Worm (Caenorhabditis elegans): ENCODE measurements around the gene tmed-10.

DNA sequence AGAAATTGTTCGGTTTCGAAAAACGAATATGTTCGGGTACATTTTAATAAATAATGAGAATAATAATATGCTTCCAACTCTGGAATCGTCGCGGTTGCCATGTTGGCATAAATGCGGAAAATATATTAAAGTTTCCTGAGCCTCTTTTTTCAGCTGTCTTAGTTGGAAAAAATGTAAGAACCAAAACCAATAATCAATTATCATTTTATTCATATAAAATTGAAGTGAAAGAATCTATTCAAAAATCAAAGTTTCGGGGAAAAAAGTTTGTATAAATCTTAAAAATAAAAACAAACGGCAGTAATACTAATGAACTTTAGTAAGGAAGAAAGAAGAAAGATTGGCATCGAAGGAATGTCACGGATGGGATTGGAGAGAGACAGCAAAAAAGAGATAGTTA is 21.9 kb downstream of the tmed-10 start, which contains the start of gene srh-45:
- TF ChIP-seq cog-1 (tag; optimal IDR thresholded peaks at IDR 0.05), result no peak
- no peak for TF ChIP-seq tab-1 (GFP tag; IDR thresholded peaks at IDR 0.05)
- no peak for TF ChIP-seq med-1 (GFP tag; optimal IDR thresholded peaks at IDR 0.05; ENCODE audit: insufficient read depth)
- TF ChIP-seq flt-1 (GFP tag; IDR thresholded peaks at IDR 0.05), result no peak
- no peak for TF ChIP-seq klf-2 (GFP tag; conservative IDR thresholded peaks at IDR 0.05)
- TF ChIP-seq T22C8.4 (GFP tag; IDR thresholded peaks at IDR 0.05), result no peak
- no peak for TF ChIP-seq ztf-29 (GFP tag; IDR thresholded peaks at IDR 0.05)
- no peak for TF ChIP-seq ztf-23 (GFP tag; IDR thresholded peaks at IDR 0.05)
